Worm (Caenorhabditis elegans) whole organism, young adult: ENCODE measurements around the gene W02D7.6.

Experiments
- B0035.1 ChIP-seq: sonication (generic microtip); optimal IDR thresholded peaks from 2 replicates; lab custom pipeline; 2016; ENCODE audit warnings: missing genetic modification characterization, mild to moderate bottlenecking, missing compliant biosample characterization, missing genotype, missing genetic modification reagents
- C06A6.2 ChIP-seq: fragments of 200-800 bp; sonication (Bioruptor generic); conservative IDR thresholded peaks from 2 replicates; pipeline ENCODE4 v1.3.6; 2022; ENCODE audit warnings: missing genetic modification characterization, missing compliant biosample characterization
- C17E4.6 ChIP-seq: fragments of 200-800 bp; sonication (Bioruptor generic); IDR thresholded peaks from 2 replicates; pipeline ENCODE4 v1.3.6; 2022; ENCODE audit warnings: missing genetic modification reagents, missing genetic modification characterization, missing compliant biosample characterization
- D2030.7 ChIP-seq: fragments of 200-800 bp; sonication (Bioruptor generic); IDR thresholded peaks from 2 replicates; pipeline ENCODE4 v1.3.6; 2022; ENCODE audit warnings: missing genetic modification reagents, missing genetic modification characterization, missing compliant biosample characterization
- F33H1.4 ChIP-seq: fragments of 200-800 bp; sonication (Bioruptor generic); IDR thresholded peaks from 2 replicates; pipeline ENCODE4 v1.3.6; 2022; ENCODE audit warnings: missing genetic modification reagents, missing genetic modification characterization, missing compliant biosample characterization
- F37B4.10 ChIP-seq: fragments of 200-800 bp; sonication (Bioruptor generic); IDR thresholded peaks from 2 replicates; pipeline ENCODE4 v1.3.6; 2022; ENCODE audit warnings: missing genetic modification characterization, missing compliant biosample characterization
- F49E8.2 ChIP-seq: sonication (generic microtip); optimal IDR thresholded peaks from 3 replicates; lab custom pipeline; 2017; ENCODE audit warnings: missing genetic modification characterization, mild to moderate bottlenecking, missing compliant biosample characterization, antibody characterized with exemption, moderate library complexity; ENCODE audit not compliant: insufficient read depth
- F52B5.7 ChIP-seq: sonication (generic microtip); optimal IDR thresholded peaks from 2 replicates; lab custom pipeline; 2016; ENCODE audit warnings: mild to moderate bottlenecking, missing genetic modification characterization, missing compliant biosample characterization
- F55B11.4 ChIP-seq: sonication (generic microtip); optimal IDR thresholded peaks from 2 replicates; lab custom pipeline; 2016; ENCODE audit warnings: missing compliant biosample characterization, missing genetic modification characterization, borderline replicate concordance; ENCODE audit not compliant: insufficient read depth
- K11D2.4 ChIP-seq: fragments of 200-800 bp; sonication (Bioruptor generic); IDR thresholded peaks from 2 replicates; pipeline ENCODE4 v1.3.6; 2022; ENCODE audit warnings: missing genetic modification reagents, missing genetic modification characterization, missing compliant biosample characterization
- Y53G8AR.9 ChIP-seq: fragments of 200-800 bp; sonication (Bioruptor generic); conservative IDR thresholded peaks from 2 replicates; pipeline ENCODE4 v1.3.6; 2022; ENCODE audit warnings: missing genetic modification reagents, missing genetic modification characterization, missing compliant biosample characterization
- Y56A3A.18 ChIP-seq: fragments of 200-800 bp; sonication (Bioruptor generic); IDR thresholded peaks from 2 replicates; pipeline ENCODE4 v1.3.6; 2022; ENCODE audit warnings: missing genetic modification reagents, missing genetic modification characterization, missing compliant biosample characterization
- Y79H2A.3 ChIP-seq: fragments of 200-800 bp; sonication (Bioruptor generic); conservative IDR thresholded peaks from 2 replicates; pipeline ENCODE4 v1.3.6; 2022; ENCODE audit warnings: missing genetic modification reagents, missing genetic modification characterization, missing compliant biosample characterization
- akir-1 ChIP-seq: fragments of 200-800 bp; sonication (Bioruptor generic); optimal IDR thresholded peaks from 2 replicates; lab custom pipeline; 2018; ENCODE audit warnings: mild to moderate bottlenecking, missing genetic modification characterization, moderate library complexity, missing compliant biosample characterization
- attf-3 ChIP-seq: fragments of 200-800 bp; sonication (Bioruptor generic); conservative IDR thresholded peaks from 2 replicates; pipeline ENCODE4 v1.3.6; 2022; ENCODE audit warnings: missing genetic modification reagents, missing genetic modification characterization, missing compliant biosample characterization
- cebp-2 ChIP-seq: fragments of 200-800 bp; sonication (Bioruptor generic); IDR thresholded peaks from 2 replicates; pipeline ENCODE4 v1.3.6; 2022; ENCODE audit warnings: missing genetic modification characterization, missing compliant biosample characterization
- ceh-58 ChIP-seq: fragments of 200-800 bp; sonication (Bioruptor generic); IDR thresholded peaks from 2 replicates; pipeline ENCODE4 v1.3.6; 2022; ENCODE audit warnings: missing genetic modification characterization, missing compliant biosample characterization
- ceh-79 ChIP-seq: sonication (generic microtip); optimal IDR thresholded peaks from 2 replicates; lab custom pipeline; 2017; ENCODE audit warnings: mild to moderate bottlenecking, missing genetic modification characterization, missing compliant biosample characterization
- die-1 ChIP-seq: sonication (generic microtip); optimal IDR thresholded peaks from 2 replicates; lab custom pipeline; 2016; ENCODE audit warnings: missing genotype, mild to moderate bottlenecking, missing genetic modification characterization, missing compliant biosample characterization
- dpff-1 ChIP-seq: sonication (generic microtip); optimal IDR thresholded peaks from 2 replicates; lab custom pipeline; 2017; ENCODE audit warnings: mild to moderate bottlenecking, missing genetic modification characterization, missing compliant biosample characterization
- egl-18 ChIP-seq: fragments of 200-800 bp; sonication (Bioruptor generic); IDR thresholded peaks from 2 replicates; pipeline ENCODE4 v1.3.6; 2022; ENCODE audit warnings: missing genetic modification reagents, missing genetic modification characterization, missing compliant biosample characterization
- egl-44 ChIP-seq: fragments of 200-800 bp; sonication (Bioruptor generic); IDR thresholded peaks from 2 replicates; pipeline ENCODE4 v1.3.6; 2022; ENCODE audit warnings: missing genetic modification reagents, missing genetic modification characterization, missing compliant biosample characterization
- egrh-3 ChIP-seq: fragments of 200-800 bp; sonication (Bioruptor generic); IDR thresholded peaks from 2 replicates; pipeline ENCODE4 v1.3.6; 2022; ENCODE audit warnings: missing genetic modification reagents, missing genetic modification characterization, missing compliant biosample characterization
- hlh-26 ChIP-seq: fragments of 200-800 bp; sonication (Bioruptor generic); conservative IDR thresholded peaks from 2 replicates; pipeline ENCODE4 v1.3.6; 2022; ENCODE audit warnings: missing genetic modification reagents, missing genetic modification characterization, missing compliant biosample characterization
- hmg-1.2 ChIP-seq: fragments of 200-800 bp; sonication (Bioruptor generic); IDR thresholded peaks from 2 replicates; pipeline ENCODE4 v1.3.6; 2022; ENCODE audit warnings: missing genetic modification reagents, missing genetic modification characterization, missing compliant biosample characterization
- hsf-1 ChIP-seq: fragments of 200-800 bp; sonication (Bioruptor generic); IDR thresholded peaks from 2 replicates; pipeline ENCODE4 v1.3.6; 2022; ENCODE audit warnings: missing genetic modification reagents, missing genetic modification characterization, missing compliant biosample characterization
- lin-54 ChIP-seq: fragments of 200-800 bp; sonication (Bioruptor generic); optimal IDR thresholded peaks from 2 replicates; lab custom pipeline; 2018; ENCODE audit warnings: mild to moderate bottlenecking, missing genetic modification characterization, missing compliant biosample characterization
- lsl-1 ChIP-seq: fragments of 200-800 bp; sonication (Bioruptor generic); optimal IDR thresholded peaks from 2 replicates; lab custom pipeline; 2018; ENCODE audit warnings: mild to moderate bottlenecking, missing genetic modification characterization, moderate library complexity, missing compliant biosample characterization
- lsy-27 ChIP-seq: sonication (generic microtip); optimal IDR thresholded peaks from 2 replicates; lab custom pipeline; 2017; ENCODE audit warnings: missing genetic modification characterization, mild to moderate bottlenecking, missing compliant biosample characterization, antibody characterized with exemption, missing genotype, borderline replicate concordance; ENCODE audit not compliant: insufficient read depth
- madf-10 ChIP-seq: sonication (generic microtip); optimal IDR thresholded peaks from 2 replicates; lab custom pipeline; 2016; ENCODE audit warnings: mild to moderate bottlenecking, missing genetic modification characterization, missing compliant biosample characterization
- mxl-1 ChIP-seq: sonication (generic microtip); optimal IDR thresholded peaks from 2 replicates; lab custom pipeline; 2016; ENCODE audit warnings: missing genetic modification characterization, missing compliant biosample characterization
- nfya-1 ChIP-seq: sonication (generic microtip); optimal IDR thresholded peaks from 2 replicates; lab custom pipeline; 2017; ENCODE audit warnings: antibody characterized with exemption, missing compliant biosample characterization, missing genetic modification characterization, borderline replicate concordance; ENCODE audit not compliant: insufficient read depth
- nhr-120 ChIP-seq: fragments of 200-800 bp; sonication (Bioruptor generic); IDR thresholded peaks from 2 replicates; pipeline ENCODE4 v1.3.6; 2022; ENCODE audit warnings: missing genetic modification characterization, missing compliant biosample characterization
- nhr-179 ChIP-seq: sonication (generic microtip); optimal IDR thresholded peaks from 2 replicates; lab custom pipeline; 2016; ENCODE audit warnings: mild to moderate bottlenecking, missing genetic modification characterization, missing compliant biosample characterization
- nhr-80 ChIP-seq: sonication (generic microtip); optimal IDR thresholded peaks from 2 replicates; lab custom pipeline; 2016; ENCODE audit warnings: missing genetic modification characterization, missing compliant biosample characterization
- nhr-90 ChIP-seq: sonication (generic microtip); optimal IDR thresholded peaks from 2 replicates; lab custom pipeline; 2016; ENCODE audit warnings: missing genotype, mild to moderate bottlenecking, missing genetic modification characterization, missing compliant biosample characterization
- pbrm-1 ChIP-seq: fragments of 200-800 bp; sonication (Bioruptor generic); IDR thresholded peaks from 2 replicates; pipeline ENCODE4 v1.3.6; 2022; ENCODE audit warnings: missing genetic modification reagents, missing genetic modification characterization, missing compliant biosample characterization
- rpc-1 ChIP-seq, 2 experiments: fragments of 150-350 bp in 1 of 2; sonication (generic microtip) in 1 of 2; optimal IDR thresholded peaks; 2 replicates each; lab custom pipeline; 2014 to 2018; ENCODE audit warnings: missing biosample characterization in 1 of 2, missing genetic modification characterization in 1 of 2, missing genetic modification reagents in 1 of 2, missing genotype in 1 of 2
- snpc-1.3 ChIP-seq: sonication (generic microtip); optimal IDR thresholded peaks from 2 replicates; lab custom pipeline; 2017; ENCODE audit warnings: missing genetic modification characterization, mild to moderate bottlenecking, missing compliant biosample characterization, antibody characterized with exemption, moderate library complexity, missing genotype, missing genetic modification reagents; ENCODE audit not compliant: insufficient read depth
- snpc-3.4 ChIP-seq: sonication (generic microtip); optimal IDR thresholded peaks from 2 replicates; lab custom pipeline; 2017; ENCODE audit warnings: missing genetic modification characterization, mild to moderate bottlenecking, missing compliant biosample characterization, antibody characterized with exemption, moderate library complexity, missing genotype, missing genetic modification reagents
- tbx-9 ChIP-seq: sonication (generic microtip); optimal IDR thresholded peaks from 2 replicates; lab custom pipeline; 2016; ENCODE audit warnings: borderline replicate concordance, missing genetic modification characterization, inconsistent platforms, missing compliant biosample characterization
- tlf-1 ChIP-seq: fragments of 200-800 bp; sonication (Bioruptor generic); optimal IDR thresholded peaks from 2 replicates; lab custom pipeline; 2018; ENCODE audit warnings: mild to moderate bottlenecking, missing genetic modification characterization, missing compliant biosample characterization
- unc-130 ChIP-seq: sonication (generic microtip); optimal IDR thresholded peaks from 2 replicates; lab custom pipeline; 2016; ENCODE audit warnings: missing genetic modification reagents, missing genetic modification characterization, missing compliant biosample characterization
- ztf-25 ChIP-seq: fragments of 200-800 bp; sonication (Bioruptor generic); IDR thresholded peaks from 2 replicates; pipeline ENCODE4 v1.3.6; 2022; ENCODE audit warnings: missing genetic modification reagents, missing genetic modification characterization, missing compliant biosample characterization
- ztf-3 ChIP-seq: fragments of 200-800 bp; sonication (Bioruptor generic); optimal IDR thresholded peaks from 2 replicates; lab custom pipeline; 2018; ENCODE audit warnings: mild to moderate bottlenecking, missing genetic modification characterization, missing compliant biosample characterization

W02D7.6 gene

DNA sequence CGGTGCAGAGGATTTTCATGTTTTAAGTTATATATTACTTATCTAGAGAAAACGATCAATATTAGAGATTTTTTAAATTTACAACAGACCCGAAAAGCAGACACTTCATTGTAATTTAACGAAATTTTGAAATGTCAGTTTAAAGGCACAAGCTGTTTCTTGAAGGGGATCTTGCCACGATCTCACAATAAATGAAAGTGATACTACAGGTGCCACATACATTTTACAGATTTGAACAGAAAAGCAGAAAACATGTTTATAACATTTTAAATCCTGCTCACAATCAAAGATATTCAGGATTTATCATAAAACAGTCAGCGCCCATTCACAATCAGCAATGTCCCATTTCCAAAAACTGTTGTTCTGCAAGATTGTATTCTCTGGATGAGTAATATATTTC, 48.6 kb upstream of the W02D7.6 start:
- TF ChIP-seq egrh-3: no peak
- no peak for TF ChIP-seq ceh-79 (tag; lab: Kevin White, UChicago)
- no peak for TF ChIP-seq F49E8.2 (tag; lab: Kevin White, UChicago)
- TF ChIP-seq B0035.1 (tag; lab: Kevin White, UChicago): no peak
- no peak for TF ChIP-seq ztf-3 (GFP tag; lab: Kevin White, UChicago)
- TF ChIP-seq ztf-25 (GFP tag; lab: Robert Waterston, UW): no peak
- TF ChIP-seq rpc-1 (optimal IDR thresholded peaks at IDR 0.05; lab: Kevin White, UChicago): no peak
- TF ChIP-seq rpc-1 (tag; optimal IDR thresholded peaks at IDR 0.05; lab: Kevin White, UChicago): no peak
- TF ChIP-seq nfya-1 (tag; lab: Kevin White, UChicago): no peak
- TF ChIP-seq snpc-1.3 (tag; lab: Kevin White, UChicago): no peak

- TF ChIP-seq nhr-179 (tag; lab: Kevin White, UChicago) (peak; percentile 57), hsf-1 (GFP tag; lab: Robert Waterston, UW) (peak; percentile 89), cebp-2 (GFP tag; lab: Robert Waterston, UW) (0 out of 2 replicates have a peak, but pooled peaks have one; percentile 32), F33H1.4 (GFP tag; lab: Robert Waterston, UW) (peak; percentile 74), egl-44 (GFP tag; lab: Robert Waterston, UW) (peak; percentile 86), snpc-3.4 (peak; percentile 99), hmg-1.2 (peak; percentile 97), F52B5.7 (tag; lab: Kevin White, UChicago) (peak; percentile 46), hlh-26 (GFP tag; lab: Robert Waterston, UW) (no peak), madf-10 (tag; lab: Kevin White, UChicago) (peak; percentile 82), Y53G8AR.9 (GFP tag; lab: Robert Waterston, UW) (peak; percentile 85), C06A6.2 (GFP tag; lab: Robert Waterston, UW) (0 out of 2 replicates have a peak, but pooled peaks have one; percentile 25), nhr-90 (tag; lab: Kevin White, UChicago) (peak; percentile 58), akir-1 (GFP tag; lab: Kevin White, UChicago) (peak; percentile 68), die-1 (tag; lab: Kevin White, UChicago) (peak; percentile 55), nhr-80 (tag; lab: Kevin White, UChicago) (peak; percentile 75), dpff-1 (no peak), unc-130 (peak; percentile 79), tbx-9 (no peak), lsy-27 (tag; lab: Kevin White, UChicago) (no peak), D2030.7 (peak; percentile 95), F37B4.10 (GFP tag; lab: Robert Waterston, UW) (no peak), mxl-1 (tag; lab: Kevin White, UChicago) (no peak), tlf-1 (GFP tag; lab: Kevin White, UChicago) (peak; percentile 67), F55B11.4 (tag; lab: Kevin White, UChicago) (no peak), C17E4.6 (GFP tag; lab: Robert Waterston, UW) (peak; percentile 72; the same call in 1 of the 2 replicates), B0035.1 (tag; lab: Kevin White, UChicago) (peak; percentile 15), Y56A3A.18 (GFP tag; lab: Robert Waterston, UW) (peak; percentile 89), pbrm-1 (peak; percentile 99), Y79H2A.3 (no peak), nhr-120 (GFP tag; lab: Robert Waterston, UW) (no peak), egl-18 (GFP tag; lab: Robert Waterston, UW) (0 out of 2 replicates have a peak, but pooled peaks have one; percentile 9), rpc-1 (optimal IDR thresholded peaks at IDR 0.05; lab: Kevin White, UChicago) (peak; percentile 10), rpc-1 (tag; optimal IDR thresholded peaks at IDR 0.05; lab: Kevin White, UChicago) (peak; percentile 18), ceh-58 (no peak), lsl-1 (peak; percentile 81), lin-54 (GFP tag; lab: Kevin White, UChicago) (peak; percentile 84), attf-3 (0 out of 2 replicates have a peak, but pooled peaks have one; percentile 29), K11D2.4 (GFP tag; lab: Robert Waterston, UW) (peak; percentile 65; the same call in 1 of the 2 replicates)
Observed at ce11 chrV:8348959-8349389, 47.7 kb upstream of the W02D7.6 start.
